Worm (Caenorhabditis elegans): ENCODE measurements around the gene fndc-1.

DNA sequence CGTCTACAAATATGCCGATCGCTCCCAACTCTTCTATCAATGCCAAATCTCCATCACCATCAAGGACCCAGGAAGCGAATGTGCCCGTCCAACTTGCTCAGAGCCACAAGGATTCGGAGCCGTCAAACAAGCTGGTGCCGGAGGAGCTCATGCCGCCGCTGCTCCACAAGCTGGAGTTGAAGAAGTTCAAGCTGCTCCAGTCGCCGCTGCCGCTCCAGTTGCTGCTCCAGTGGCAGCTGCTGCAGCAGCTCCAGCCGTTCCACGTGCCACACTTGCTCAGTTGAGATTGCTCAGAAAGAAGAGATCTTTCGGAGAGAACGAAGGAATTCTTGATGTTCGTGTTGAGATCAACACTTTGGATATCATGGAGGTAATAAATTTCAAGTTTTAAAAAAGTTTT is 33.7 kb upstream of the fndc-1 start:
- no peak for TF ChIP-seq dmd-4 (tag; optimal IDR thresholded peaks at IDR 0.05; ENCODE audit: borderline replicate concordance)
- TF ChIP-seq ceh-34 (tag; optimal IDR thresholded peaks at IDR 0.05), result no peak
- no peak for TF ChIP-seq ceh-9 (tag; optimal IDR thresholded peaks at IDR 0.05)
- TF ChIP-seq ceh-19 (GFP tag; optimal IDR thresholded peaks at IDR 0.05), result no peak
- no peak for TF ChIP-seq ceh-48 (tag; optimal IDR thresholded peaks at IDR 0.05)
- no peak for TF ChIP-seq ahr-1 (tag; optimal IDR thresholded peaks at IDR 0.05)
- TF ChIP-seq hlh-13 (GFP tag; optimal IDR thresholded peaks at IDR 0.05), result no peak
- TF ChIP-seq ama-1 (optimal IDR thresholded peaks at IDR 0.05), result no peak
